Fruit fly (Drosophila melanogaster) whole organism: ENCODE data around the gene Cyp4e3.

Experiments
- CG8478 ChIP-seq: fragments of >200 bp; optimal IDR thresholded peaks from 2 replicates; lab custom pipeline; 2018; ENCODE audit warnings: inconsistent platforms
- Dll ChIP-seq: fragments of >200 bp; optimal IDR thresholded peaks from 2 replicates; lab custom pipeline; 2017
- EcR ChIP-seq, 2 experiments: fragments of >200 bp; optimal IDR thresholded peaks; 2 replicates each; lab custom pipeline; 2017; ENCODE audit warnings: missing biosample characterization in 2 of 2, missing genetic modification characterization in 2 of 2, missing genetic modification reagents in 2 of 2
- pan ChIP-seq: fragments of >200 bp; optimal IDR thresholded peaks from 2 replicates; lab custom pipeline; 2017
- psq ChIP-seq: fragments of >200 bp; optimal IDR thresholded peaks from 2 replicates; lab custom pipeline; 2017
- usp ChIP-seq: fragments of >200 bp; optimal IDR thresholded peaks from 2 replicates; lab custom pipeline; 2017; ENCODE audit warnings: missing biosample characterization, missing genetic modification characterization, mixed read lengths

- TF ChIP-seq usp (no peak), Dll (lab: Kevin White, UChicago) (no peak), pan (lab: Kevin White, UChicago) (no peak), psq (lab: Kevin White, UChicago) (no peak), EcR (GFP tag; optimal IDR thresholded peaks at IDR 0.05; lab: Kevin White, UChicago) (no peak), CG8478 (lab: Kevin White, UChicago) (no peak)
These were observed 49.4 kb downstream of the Cyp4e3 start, which contains the start of gene pelo for dm6 chr2L:9700454-9700853.
